Worm (Caenorhabditis elegans): ENCODE data around the gene aat-8.

The aat-8 gene

DNA sequence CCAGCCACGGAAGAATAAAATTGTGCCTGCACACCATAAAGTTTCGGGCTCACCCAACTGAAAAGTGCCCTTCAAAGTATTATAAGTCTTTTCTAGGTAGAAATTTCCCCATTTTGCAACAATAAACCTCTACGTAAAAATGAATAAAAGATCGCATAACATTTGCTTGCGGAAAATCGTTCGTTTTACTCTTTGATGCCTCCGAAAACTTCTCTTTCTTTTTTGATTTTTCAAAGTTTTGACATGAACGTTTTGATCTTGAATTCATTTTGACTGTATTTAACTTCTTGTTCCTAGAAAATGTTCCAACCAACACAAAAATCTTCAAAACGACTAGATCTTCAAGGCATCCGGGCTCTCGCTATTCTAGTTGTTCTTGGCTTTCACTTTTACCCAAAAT is 24.1 kb upstream of the aat-8 start, which contains the start of gene oac-21:
Gene oac-21 (plus strand): TSS at position 301 of the 400 bp plus-strand sequence.
- TF ChIP-seq sox-2 (GFP tag; IDR thresholded peaks at IDR 0.05) (no peak), syd-9 (tag; optimal IDR thresholded peaks at IDR 0.05) (no peak), F13H6.1 (tag; optimal IDR thresholded peaks at IDR 0.05) (no peak), tbx-2 (tag; optimal IDR thresholded peaks at IDR 0.05) (no peak), unc-42 (tag; optimal IDR thresholded peaks at IDR 0.05) (no peak), lim-6 (tag; optimal IDR thresholded peaks at IDR 0.05) (no peak), unc-3 (GFP tag; conservative IDR thresholded peaks at IDR 0.05) (no peak), unc-3 (tag; optimal IDR thresholded peaks at IDR 0.05) (no peak), pag-3 (tag; optimal IDR thresholded peaks at IDR 0.05; ENCODE audit: borderline replicate concordance) (no peak)

DNA sequence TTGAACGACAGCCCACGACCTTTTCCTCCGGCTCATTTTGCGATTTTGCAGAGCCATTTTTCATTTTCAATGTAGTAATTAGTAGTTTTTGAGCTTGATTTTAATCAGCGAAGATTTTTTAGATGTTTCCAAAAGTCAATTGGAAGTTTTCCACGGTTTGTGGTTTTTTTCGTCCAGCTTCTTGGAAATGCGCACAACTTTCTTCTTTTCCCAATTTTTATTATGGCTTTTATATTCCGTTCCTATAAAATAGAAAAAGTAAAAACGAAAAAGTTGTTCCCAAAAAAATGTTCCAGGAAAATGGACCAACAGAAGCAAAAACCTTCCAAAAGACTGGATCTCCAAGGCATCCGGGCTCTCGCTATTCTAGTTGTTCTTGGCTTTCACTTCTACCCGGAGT is 20.5 kb upstream of the aat-8 start, which contains the start of gene oac-22:
Gene oac-22 (plus strand): TSS at position 301 of the 400 bp plus-strand sequence.
- TF ChIP-seq sdc-2 (tag; optimal IDR thresholded peaks at IDR 0.05) (no peak), mec-3 (tag; optimal IDR thresholded peaks at IDR 0.05; ENCODE audit: borderline replicate concordance) (no peak), elt-4 (tag; optimal IDR thresholded peaks at IDR 0.05) (no peak), unc-55 (GFP tag; optimal IDR thresholded peaks at IDR 0.05) (no peak), ama-1 (optimal IDR thresholded peaks at IDR 0.05) (no peak), nhr-232 (tag; optimal IDR thresholded peaks at IDR 0.05) (no peak), pat-9 (tag; optimal IDR thresholded peaks at IDR 0.05) (no peak), ceh-45 (GFP tag; IDR thresholded peaks at IDR 0.05) (no peak), eyg-1 (tag; optimal IDR thresholded peaks at IDR 0.05) (no peak), K09A11.1 (tag; optimal IDR thresholded peaks at IDR 0.05; ENCODE audit: insufficient read depth) (no peak)

DNA sequence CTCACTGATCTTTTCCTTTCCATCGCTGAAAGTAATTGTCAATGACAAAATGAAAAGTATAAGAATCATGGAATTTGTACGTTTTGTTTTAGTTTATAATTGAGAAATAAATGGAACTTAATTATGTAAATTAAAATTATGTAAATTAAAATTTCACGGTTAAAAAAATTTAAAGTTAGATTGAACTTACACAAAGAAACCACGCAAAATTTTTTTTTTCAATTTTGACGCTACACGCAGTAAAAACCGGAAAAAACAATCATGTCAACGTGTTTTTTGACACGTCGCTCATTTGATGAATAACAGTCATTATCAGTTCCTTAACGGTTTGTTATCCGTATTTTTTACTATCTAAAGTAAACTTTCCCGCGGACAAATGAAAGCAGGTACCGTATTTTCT is 16.3 kb upstream of the aat-8 start, which contains the start of the genes F37C4.8 and oac-23:
Gene F37C4.8 (minus strand): TSS at position 101 of the 400 bp plus-strand sequence.
Gene oac-23 (plus strand): TSS at position 323 of the 400 bp plus-strand sequence.
- TF ChIP-seq pat-9 (tag; optimal IDR thresholded peaks at IDR 0.05) (no peak), ref-2 (tag; optimal IDR thresholded peaks at IDR 0.05) (no peak), pag-3 (tag; optimal IDR thresholded peaks at IDR 0.05; ENCODE audit: borderline replicate concordance) (no peak), fax-1 (tag; optimal IDR thresholded peaks at IDR 0.05) (no peak), dve-1 (tag; optimal IDR thresholded peaks at IDR 0.05) (no peak), hlh-8 (tag; optimal IDR thresholded peaks at IDR 0.05) (no peak), ceh-19 (GFP tag; optimal IDR thresholded peaks at IDR 0.05) (no peak), nhr-11 (tag; optimal IDR thresholded peaks at IDR 0.05) (no peak), K02D7.2 (tag; optimal IDR thresholded peaks at IDR 0.05) (no peak), ama-1 (optimal IDR thresholded peaks at IDR 0.05) (no peak), F13H6.1 (tag; optimal IDR thresholded peaks at IDR 0.05) (no peak)

DNA sequence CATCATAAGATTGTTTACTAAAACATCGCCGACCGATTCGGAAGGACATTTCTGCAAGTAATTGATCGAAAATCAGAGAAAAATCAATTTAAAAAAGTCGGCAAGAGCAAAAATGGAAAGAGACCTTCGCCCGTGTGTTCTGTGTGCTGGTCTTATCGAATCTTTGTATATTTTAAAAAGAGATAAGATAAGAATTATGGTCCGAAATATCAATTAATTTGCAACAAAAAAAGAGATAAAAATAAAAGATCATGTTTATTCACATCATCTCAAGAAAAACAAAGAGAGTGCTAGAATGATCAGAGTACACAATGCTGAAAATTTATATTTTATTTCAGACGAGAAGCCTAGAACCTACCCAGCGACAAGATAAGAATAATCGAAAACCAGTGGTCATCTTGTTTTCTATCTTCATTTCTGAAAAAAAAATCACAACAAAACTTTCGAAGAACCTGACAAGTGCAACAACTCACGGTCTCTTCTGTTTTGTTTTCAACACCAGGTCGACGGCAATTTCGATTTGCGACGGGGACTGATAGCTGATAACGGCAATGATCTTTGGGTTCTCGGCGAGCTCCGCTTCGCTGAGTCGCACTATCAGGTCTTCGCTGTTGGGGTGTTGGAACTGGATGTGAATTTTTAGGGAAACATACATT is 13.6 kb upstream of the aat-8 start, which contains the start of gene F37C4.6:
Gene F37C4.6 (minus strand): TSS at position 51 of the 656 bp plus-strand sequence.
- TF ChIP-seq dve-1 (tag; optimal IDR thresholded peaks at IDR 0.05) (no peak), pax-1 (tag; optimal IDR thresholded peaks at IDR 0.05) (no peak), elt-2 (tag; optimal IDR thresholded peaks at IDR 0.05) (peak; percentile 71), ceh-24 (tag; optimal IDR thresholded peaks at IDR 0.05) (no peak), ceh-34 (tag; optimal IDR thresholded peaks at IDR 0.05) (no peak)

DNA sequence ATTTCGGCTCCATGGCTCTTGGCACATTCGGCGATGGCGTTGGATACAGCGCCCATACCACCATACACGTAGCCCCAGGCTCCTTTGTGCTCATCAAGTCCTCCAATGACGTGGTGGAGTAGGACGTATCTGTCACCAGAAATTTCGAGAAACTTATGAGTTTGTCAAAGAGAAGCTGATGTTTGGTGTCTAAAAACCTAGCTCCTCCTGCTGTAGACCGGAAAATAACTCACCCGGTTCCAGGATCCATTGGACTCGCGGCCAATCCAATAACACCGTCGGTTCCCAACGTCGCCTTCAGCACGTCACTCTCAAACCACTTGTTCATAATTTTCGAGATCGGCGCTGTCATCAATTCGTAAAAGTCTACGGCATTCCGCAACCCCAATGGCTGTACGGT is 12.1 kb upstream of the aat-8 start:
- TF ChIP-seq ttx-3 (tag; optimal IDR thresholded peaks at IDR 0.05), result no peak

DNA sequence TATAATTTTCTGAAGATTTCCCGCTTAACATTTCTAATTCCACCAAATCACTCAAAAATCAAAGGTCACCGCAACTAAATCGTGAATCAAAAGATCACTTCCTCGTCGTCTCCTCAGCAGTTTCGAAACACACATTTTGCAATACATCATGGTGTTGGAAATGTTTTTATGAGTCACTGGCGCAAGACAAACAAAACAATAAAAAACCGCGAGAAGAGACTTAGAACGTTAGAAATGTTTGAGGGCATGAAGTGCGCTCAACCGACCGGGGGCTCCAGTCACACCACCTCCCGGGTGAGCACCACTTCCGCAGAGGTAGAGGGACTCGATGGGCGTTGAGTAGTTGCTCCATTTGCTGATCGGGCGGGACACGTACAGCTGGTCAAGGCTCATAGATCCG is 10.4 kb upstream of the aat-8 start:
- TF ChIP-seq elt-4 (tag; optimal IDR thresholded peaks at IDR 0.05), result no peak
- no peak for TF ChIP-seq pag-3 (tag; optimal IDR thresholded peaks at IDR 0.05; ENCODE audit: borderline replicate concordance)
- TF ChIP-seq hlh-30 (tag; optimal IDR thresholded peaks at IDR 0.05; ENCODE audit: insufficient read depth), result no peak
- no peak for TF ChIP-seq lin-11 (tag; optimal IDR thresholded peaks at IDR 0.05)
- TF ChIP-seq ceh-30 (tag; optimal IDR thresholded peaks at IDR 0.05), result no peak

Data from whole organism, late embryonic.